Worm (Caenorhabditis elegans) whole organism, young adult: ENCODE measurements around the gene smcl-1.

Source experiments
- B0019.2 ChIP-seq: fragments of 200-800 bp; sonication (Bioruptor generic); conservative IDR thresholded peaks from 2 replicates; pipeline ENCODE4 v1.3.6; 2022; ENCODE audit warnings: missing genetic modification reagents, missing genetic modification characterization, missing compliant biosample characterization
- B0035.1 ChIP-seq: sonication (generic microtip); optimal IDR thresholded peaks from 2 replicates; lab custom pipeline; 2016; ENCODE audit warnings: missing genetic modification characterization, mild to moderate bottlenecking, missing compliant biosample characterization, missing genotype, missing genetic modification reagents
- B0261.1 ChIP-seq: sonication (generic microtip); optimal IDR thresholded peaks from 2 replicates; lab custom pipeline; 2016; ENCODE audit warnings: mild to moderate bottlenecking, missing genetic modification characterization, moderate library complexity, missing compliant biosample characterization
- B0336.3 ChIP-seq: fragments of 200-800 bp; sonication (Bioruptor generic); IDR thresholded peaks from 2 replicates; pipeline ENCODE4 v1.3.6; 2022; ENCODE audit warnings: missing genetic modification characterization, missing compliant biosample characterization
- C06A6.2 ChIP-seq: fragments of 200-800 bp; sonication (Bioruptor generic); conservative IDR thresholded peaks from 2 replicates; pipeline ENCODE4 v1.3.6; 2022; ENCODE audit warnings: missing genetic modification characterization, missing compliant biosample characterization
- F22D6.2 ChIP-seq: sonication (generic microtip); optimal IDR thresholded peaks from 2 replicates; lab custom pipeline; 2016; ENCODE audit warnings: mild to moderate bottlenecking, missing genetic modification characterization, missing compliant biosample characterization
- F55B11.4 ChIP-seq: sonication (generic microtip); optimal IDR thresholded peaks from 2 replicates; lab custom pipeline; 2016; ENCODE audit warnings: missing compliant biosample characterization, missing genetic modification characterization, borderline replicate concordance; ENCODE audit not compliant: insufficient read depth
- Y56A3A.18 ChIP-seq: fragments of 200-800 bp; sonication (Bioruptor generic); IDR thresholded peaks from 2 replicates; pipeline ENCODE4 v1.3.6; 2022; ENCODE audit warnings: missing genetic modification reagents, missing genetic modification characterization, missing compliant biosample characterization
- Y67H2A.10 ChIP-seq: fragments of 200-800 bp; sonication (Bioruptor generic); conservative IDR thresholded peaks from 2 replicates; pipeline ENCODE4 v1.3.6; 2022; ENCODE audit warnings: missing genetic modification reagents, missing genetic modification characterization, missing compliant biosample characterization
- Y95B8A.8 ChIP-seq: fragments of 200-800 bp; sonication (Bioruptor generic); IDR thresholded peaks from 2 replicates; pipeline ENCODE4 v1.3.6; 2022; ENCODE audit warnings: missing genetic modification reagents, missing genetic modification characterization, missing compliant biosample characterization
- atf-7 ChIP-seq: sonication (generic microtip); optimal IDR thresholded peaks from 2 replicates; lab custom pipeline; 2017; ENCODE audit warnings: mild to moderate bottlenecking, missing genetic modification characterization, missing compliant biosample characterization
- athp-1 ChIP-seq: sonication (generic microtip); optimal IDR thresholded peaks from 2 replicates; lab custom pipeline; 2017; ENCODE audit warnings: mild to moderate bottlenecking, missing genetic modification characterization, missing compliant biosample characterization
- attf-3 ChIP-seq: fragments of 200-800 bp; sonication (Bioruptor generic); conservative IDR thresholded peaks from 2 replicates; pipeline ENCODE4 v1.3.6; 2022; ENCODE audit warnings: missing genetic modification reagents, missing genetic modification characterization, missing compliant biosample characterization
- attf-5 ChIP-seq: fragments of 200-800 bp; sonication (Bioruptor generic); optimal IDR thresholded peaks from 2 replicates; lab custom pipeline; 2018; ENCODE audit warnings: mild to moderate bottlenecking, missing genetic modification characterization, missing compliant biosample characterization
- bed-2 ChIP-seq: fragments of 200-800 bp; sonication (Bioruptor generic); IDR thresholded peaks from 2 replicates; pipeline ENCODE4 v1.3.6; 2022; ENCODE audit warnings: missing genetic modification reagents, missing genetic modification characterization, missing compliant biosample characterization
- cebp-1 ChIP-seq, 2 experiments: fragments of 200-800 bp in 1 of 2; sonication (Bioruptor generic) in 1 of 2; sonication (generic microtip) in 1 of 2; IDR thresholded peaks in 1 of 2; optimal IDR thresholded peaks in 1 of 2; 2 replicates each; pipeline versions ENCODE4 v1.3.6 to Lab custom; 2017 to 2022; ENCODE audit warnings: missing compliant biosample characterization in 2 of 2, missing genetic modification characterization in 2 of 2, mild to moderate bottlenecking in 1 of 2, missing genetic modification reagents in 1 of 2, moderate library complexity in 1 of 2
- cebp-2 ChIP-seq: fragments of 200-800 bp; sonication (Bioruptor generic); IDR thresholded peaks from 2 replicates; pipeline ENCODE4 v1.3.6; 2022; ENCODE audit warnings: missing genetic modification characterization, missing compliant biosample characterization
- dpff-1 ChIP-seq: sonication (generic microtip); optimal IDR thresholded peaks from 2 replicates; lab custom pipeline; 2017; ENCODE audit warnings: mild to moderate bottlenecking, missing genetic modification characterization, missing compliant biosample characterization
- egl-18 ChIP-seq: fragments of 200-800 bp; sonication (Bioruptor generic); IDR thresholded peaks from 2 replicates; pipeline ENCODE4 v1.3.6; 2022; ENCODE audit warnings: missing genetic modification reagents, missing genetic modification characterization, missing compliant biosample characterization
- egrh-3 ChIP-seq: fragments of 200-800 bp; sonication (Bioruptor generic); IDR thresholded peaks from 2 replicates; pipeline ENCODE4 v1.3.6; 2022; ENCODE audit warnings: missing genetic modification reagents, missing genetic modification characterization, missing compliant biosample characterization
- lin-40 ChIP-seq: sonication (generic microtip); optimal IDR thresholded peaks from 2 replicates; lab custom pipeline; 2016; ENCODE audit warnings: missing genetic modification characterization, mild to moderate bottlenecking, missing compliant biosample characterization, missing genotype, missing genetic modification reagents
- madf-3 ChIP-seq: fragments of 200-800 bp; sonication (Bioruptor generic); IDR thresholded peaks from 2 replicates; pipeline ENCODE4 v1.3.6; 2022; ENCODE audit warnings: missing genetic modification reagents, missing genetic modification characterization, missing compliant biosample characterization
- mel-28 ChIP-seq: sonication (generic microtip); optimal IDR thresholded peaks from 2 replicates; lab custom pipeline; 2016; ENCODE audit warnings: borderline replicate concordance, mild to moderate bottlenecking, missing genetic modification characterization, missing compliant biosample characterization
- nhr-80 ChIP-seq: sonication (generic microtip); optimal IDR thresholded peaks from 2 replicates; lab custom pipeline; 2016; ENCODE audit warnings: missing genetic modification characterization, missing compliant biosample characterization
- pha-4 ChIP-seq: fragments of 150-350 bp; sonication (generic microtip); optimal IDR thresholded peaks from 2 replicates; lab custom pipeline; 2014; ENCODE audit warnings: missing biosample characterization, missing genetic modification reagents, missing genetic modification characterization
- rcor-1 ChIP-seq: fragments of 200-800 bp; sonication (Bioruptor generic); IDR thresholded peaks from 2 replicates; pipeline ENCODE4 v1.3.6; 2022; ENCODE audit warnings: missing genetic modification reagents, missing genetic modification characterization, missing compliant biosample characterization
- sea-2 ChIP-seq: fragments of 200-800 bp; sonication (Bioruptor generic); IDR thresholded peaks from 2 replicates; pipeline ENCODE4 v1.3.6; 2022; ENCODE audit warnings: missing genetic modification characterization, missing compliant biosample characterization
- somi-1 ChIP-seq: fragments of 200-800 bp; sonication (Bioruptor generic); optimal IDR thresholded peaks from 2 replicates; lab custom pipeline; 2018; ENCODE audit warnings: mild to moderate bottlenecking, missing genetic modification characterization, missing compliant biosample characterization
- sptf-2 ChIP-seq: fragments of 200-800 bp; sonication (Bioruptor generic); optimal IDR thresholded peaks from 2 replicates; lab custom pipeline; 2018; ENCODE audit warnings: mild to moderate bottlenecking, missing genetic modification characterization, missing compliant biosample characterization
- tbx-9 ChIP-seq: sonication (generic microtip); optimal IDR thresholded peaks from 2 replicates; lab custom pipeline; 2016; ENCODE audit warnings: borderline replicate concordance, missing genetic modification characterization, inconsistent platforms, missing compliant biosample characterization
- zim-3 ChIP-seq: sonication (generic microtip); optimal IDR thresholded peaks from 2 replicates; lab custom pipeline; 2017; ENCODE audit warnings: mild to moderate bottlenecking, missing genetic modification characterization, moderate library complexity, missing compliant biosample characterization
- ztf-18 ChIP-seq: sonication (generic microtip); optimal IDR thresholded peaks from 2 replicates; lab custom pipeline; 2016; ENCODE audit warnings: missing genotype, mild to moderate bottlenecking, missing genetic modification characterization, missing compliant biosample characterization
- ztf-28 ChIP-seq: fragments of 200-800 bp; sonication (Bioruptor generic); IDR thresholded peaks from 2 replicates; pipeline ENCODE4 v1.3.6; 2022; ENCODE audit warnings: missing genetic modification reagents, missing genetic modification characterization, missing compliant biosample characterization

smcl-1 gene

ce11 chrX:11723781-11724201, 30.5 kb downstream of the smcl-1 start, which contains the start of gene D1053.4:
Gene D1053.4 (minus strand): TSS chrX:11723800.
- TF ChIP-seq cebp-2 (no peak), nhr-80 (tag; lab: Kevin White, UChicago) (peak; percentile 81)

ce11 chrX:11725646-11726045, 32.4 kb downstream of the smcl-1 start:
- TF ChIP-seq attf-3 (GFP tag; lab: Robert Waterston, UW) (no peak), B0019.2 (no peak), sea-2 (no peak), C06A6.2 (GFP tag; lab: Robert Waterston, UW) (no peak), B0035.1 (tag; lab: Kevin White, UChicago) (no peak), pha-4 (no peak), F55B11.4 (tag; lab: Kevin White, UChicago) (no peak), attf-5 (no peak), madf-3 (GFP tag; lab: Robert Waterston, UW) (no peak), sptf-2 (no peak), somi-1 (GFP tag; lab: Kevin White, UChicago) (no peak), Y56A3A.18 (GFP tag; lab: Robert Waterston, UW) (no peak)
- TF ChIP-seq, all 124 proteins: peak for 0

ce11 chrX:11726450-11726849, 33.2 kb downstream of the smcl-1 start:
- TF ChIP-seq mel-28 (tag; lab: Kevin White, UChicago) (no peak), cebp-2 (no peak), egrh-3 (GFP tag; lab: Robert Waterston, UW) (no peak), rcor-1 (GFP tag; lab: Robert Waterston, UW) (no peak), athp-1 (no peak), F55B11.4 (tag; lab: Kevin White, UChicago) (no peak), dpff-1 (tag; lab: Kevin White, UChicago) (no peak), F22D6.2 (tag; lab: Kevin White, UChicago) (no peak), ztf-28 (GFP tag; lab: Robert Waterston, UW) (no peak), ztf-18 (tag; lab: Kevin White, UChicago) (no peak)
- TF ChIP-seq, all 124 proteins: peak for 0

- no peak for TF ChIP-seq zim-3 (tag; lab: Kevin White, UChicago)
- TF ChIP-seq tbx-9 (tag; lab: Kevin White, UChicago), result no peak
- no peak for TF ChIP-seq bed-2
- no peak for TF ChIP-seq Y67H2A.10
- TF ChIP-seq B0336.3 (GFP tag; lab: Robert Waterston, UW), result 0 out of 2 replicates have a peak, but pooled peaks have one; percentile 16
- TF ChIP-seq lin-40 (tag; lab: Kevin White, UChicago), result peak; percentile 23
- TF ChIP-seq B0261.1 (tag; lab: Kevin White, UChicago), result no peak
- peak; percentile 77 for TF ChIP-seq pha-4
- TF ChIP-seq B0035.1 (tag; lab: Kevin White, UChicago), result no peak
- TF ChIP-seq egrh-3 (GFP tag; lab: Robert Waterston, UW), result no peak
- TF ChIP-seq nhr-80 (tag; lab: Kevin White, UChicago), result peak; percentile 92
- TF ChIP-seq cebp-1 (GFP tag; IDR thresholded peaks at IDR 0.05; lab: Robert Waterston, UW), result no peak
- peak; percentile 10 for TF ChIP-seq cebp-1 (tag; optimal IDR thresholded peaks at IDR 0.05; lab: Kevin White, UChicago)
- no peak for TF ChIP-seq egl-18 (GFP tag; lab: Robert Waterston, UW)
- peak; percentile 49 for TF ChIP-seq atf-7 (tag; lab: Kevin White, UChicago)
- no peak for TF ChIP-seq Y95B8A.8 (GFP tag; lab: Robert Waterston, UW)
- TF ChIP-seq, all 124 proteins: peak for 6
Measured at ce11 chrX:11727761-11728160, 34.5 kb downstream of the smcl-1 start, which contains the start of the genes gst-42 and D1053.2. Gene gst-42 (minus strand): TSS chrX:11727936. Gene D1053.2 (plus strand): TSS chrX:11728151.
